Fruit fly (Drosophila melanogaster): ENCODE measurements around the gene CG14891.

Gene CG14891

dm6 chr3R:16524593-16525111 is 46.7 kb upstream of the CG14891 start (continued):
- TF ChIP-seq CG8944 (GFP tag; optimal IDR thresholded peaks at IDR 0.05) = peak; percentile 45
- no peak for TF ChIP-seq run (tag; optimal IDR thresholded peaks at IDR 0.05)
- no peak for TF ChIP-seq CG3163 (GFP tag; optimal IDR thresholded peaks at IDR 0.05)
- peak; percentile 32 for TF ChIP-seq Six4 (GFP tag; optimal IDR thresholded peaks at IDR 0.05)
- no peak for TF ChIP-seq prd (optimal IDR thresholded peaks at IDR 0.05)
- TF ChIP-seq prd (GFP tag; IDR thresholded peaks at IDR 0.05) = peak; percentile 28; the same call in 1 of the 3 replicates
- TF ChIP-seq Hmx (GFP tag; optimal IDR thresholded peaks at IDR 0.05) = no peak
- TF ChIP-seq CG33557 (GFP tag; optimal IDR thresholded peaks at IDR 0.05) = peak; percentile 77
- peak; percentile 69 for TF ChIP-seq Lhr (GFP tag; optimal IDR thresholded peaks at IDR 0.05)
- TF ChIP-seq fd96Cb (tag; optimal IDR thresholded peaks at IDR 0.05) = peak; percentile 65
- peak; percentile 20 for TF ChIP-seq CG8281 (tag; optimal IDR thresholded peaks at IDR 0.05)
- TF ChIP-seq sisA (GFP tag; IDR thresholded peaks at IDR 0.05) = peak; percentile 71
- no peak for TF ChIP-seq gfzf (GFP tag; optimal IDR thresholded peaks at IDR 0.05)
- peak; percentile 81 for TF ChIP-seq fd64A (GFP tag; optimal IDR thresholded peaks at IDR 0.05)
- TF ChIP-seq bsh (GFP tag; optimal IDR thresholded peaks at IDR 0.05) = peak; percentile 46 to 81
- TF ChIP-seq otp (GFP tag; IDR thresholded peaks at IDR 0.05) = peak; percentile 63; the same call in 1 of the 3 replicates
- TF ChIP-seq maf-S (GFP tag; optimal IDR thresholded peaks at IDR 0.05) = peak; percentile 22
- TF ChIP-seq CG1792 (GFP tag; optimal IDR thresholded peaks at IDR 0.05) = no peak
- TF ChIP-seq sd (tag; optimal IDR thresholded peaks at IDR 0.05) = no peak
- peak; percentile 79 for TF ChIP-seq Kr (GFP tag; optimal IDR thresholded peaks at IDR 0.05)
- TF ChIP-seq CG10979 (tag; optimal IDR thresholded peaks at IDR 0.05) = peak; percentile 42
- TF ChIP-seq vvl (GFP tag; IDR thresholded peaks at IDR 0.05) = peak; percentile 60
- peak; percentile 85 for TF ChIP-seq CG18764 (GFP tag; optimal IDR thresholded peaks at IDR 0.05)
- TF ChIP-seq CG7963 (GFP tag; IDR thresholded peaks at IDR 0.05; ENCODE audit: partially characterized antibody) = no peak
- peak; percentile 40 for TF ChIP-seq nmo (GFP tag; optimal IDR thresholded peaks at IDR 0.05)
- no peak for TF ChIP-seq fd102C (GFP tag; optimal IDR thresholded peaks at IDR 0.05)
- TF ChIP-seq Fer2 (tag; optimal IDR thresholded peaks at IDR 0.05) = no peak
- TF ChIP-seq oc (tag; optimal IDR thresholded peaks at IDR 0.05) = no peak
- TF ChIP-seq nerfin-2 (GFP tag; IDR thresholded peaks at IDR 0.05; ENCODE audit: partially characterized antibody) = no peak
- no peak for TF ChIP-seq B-H2 (GFP tag; optimal IDR thresholded peaks at IDR 0.05)
- TF ChIP-seq C15 (GFP tag; IDR thresholded peaks at IDR 0.05) = no peak
- no peak for TF ChIP-seq sc (optimal IDR thresholded peaks at IDR 0.05)
- peak; percentile 75 for TF ChIP-seq sc (GFP tag; optimal IDR thresholded peaks at IDR 0.05)
- peak; percentile 70 for TF ChIP-seq phol (tag; optimal IDR thresholded peaks at IDR 0.05)
- 0 out of 2 replicates have a peak, but pooled peaks have one; percentile 26 for TF ChIP-seq sna (GFP tag; IDR thresholded peaks at IDR 0.05; ENCODE audit: partially characterized antibody)
- TF ChIP-seq CG34224 (GFP tag; IDR thresholded peaks at IDR 0.05; ENCODE audit: partially characterized antibody) = no peak
- TF ChIP-seq CG16863 (GFP tag; optimal IDR thresholded peaks at IDR 0.05) = peak; percentile 52
- peak; percentile 60 for TF ChIP-seq CG10209 (GFP tag; optimal IDR thresholded peaks at IDR 0.05)
- TF ChIP-seq CG17359 (tag; optimal IDR thresholded peaks at IDR 0.05) = peak; percentile 28
- peak; percentile 92 for TF ChIP-seq CG14710 (tag; optimal IDR thresholded peaks at IDR 0.05)

dm6 chr3R:16525555-16525954 is 45.8 kb upstream of the CG14891 start:
- TF ChIP-seq vvl (GFP tag; IDR thresholded peaks at IDR 0.05) = peak; percentile 23; the same call in 1 of the 2 replicates
- TF ChIP-seq grn (GFP tag; optimal IDR thresholded peaks at IDR 0.05) = peak; percentile 62
- TF ChIP-seq sr (GFP tag; IDR thresholded peaks at IDR 0.05) = peak; percentile 53; the same call in 2 of the 3 replicates
- TF ChIP-seq HHEX (GFP tag; optimal IDR thresholded peaks at IDR 0.05) = no peak
- TF ChIP-seq zen (tag; optimal IDR thresholded peaks at IDR 0.05) = peak; percentile 1
- TF ChIP-seq Med (GFP tag) = peak; percentile 47
- TF ChIP-seq Nf-YB (GFP tag; optimal IDR thresholded peaks at IDR 0.05) = peak; percentile 12
- no peak for TF ChIP-seq Sox102F (GFP tag; optimal IDR thresholded peaks at IDR 0.05)
- peak; percentile 89 for TF ChIP-seq pros (GFP tag; optimal IDR thresholded peaks at IDR 0.05)
- no peak for TF ChIP-seq CG18011 (GFP tag; optimal IDR thresholded peaks at IDR 0.05)
- TF ChIP-seq oc (tag; optimal IDR thresholded peaks at IDR 0.05) = peak; percentile 79
- TF ChIP-seq CG8765 (GFP tag; IDR thresholded peaks at IDR 0.05) = no peak
- peak in 1 of 2 experiments; percentile 57 for TF ChIP-seq Pdp1 (GFP tag; optimal IDR thresholded peaks at IDR 0.05)

All from whole organism, embryonic.